Worm (Caenorhabditis elegans) whole organism, late embryonic: ENCODE measurements around the gene cdk-11.1.

Experiments used
- C38D4.7 ChIP-seq: fragments of 200-800 bp; sonication (Bioruptor generic); optimal IDR thresholded peaks from 2 replicates; lab custom pipeline; 2018; ENCODE audit warnings: mild to moderate bottlenecking, missing genetic modification characterization, moderate library complexity, missing compliant biosample characterization
- K09A11.1 ChIP-seq: sonication (generic microtip); optimal IDR thresholded peaks from 2 replicates; lab custom pipeline; 2017; ENCODE audit warnings: antibody characterized with exemption, mild to moderate bottlenecking, missing genetic modification characterization, missing compliant biosample characterization; ENCODE audit not compliant: insufficient read depth
- T23F11.4 ChIP-seq: fragments of 200-800 bp; sonication (Bioruptor generic); optimal IDR thresholded peaks from 2 replicates; lab custom pipeline; 2018; ENCODE audit warnings: mild to moderate bottlenecking, missing genetic modification characterization, missing compliant biosample characterization
- Y22D7AL.16 ChIP-seq: sonication (generic microtip); optimal IDR thresholded peaks from 2 replicates; lab custom pipeline; 2016; ENCODE audit warnings: missing genetic modification characterization, missing compliant biosample characterization
- ahr-1 ChIP-seq: sonication (generic microtip); optimal IDR thresholded peaks from 2 replicates; lab custom pipeline; 2016; ENCODE audit warnings: missing genetic modification characterization, missing compliant biosample characterization
- ceh-18 ChIP-seq: sonication (generic microtip); optimal IDR thresholded peaks from 2 replicates; lab custom pipeline; 2016; ENCODE audit warnings: missing genetic modification characterization, missing compliant biosample characterization
- ceh-19 ChIP-seq: fragments of 200-800 bp; sonication (Bioruptor generic); optimal IDR thresholded peaks from 2 replicates; lab custom pipeline; 2018; ENCODE audit warnings: mild to moderate bottlenecking, missing genetic modification characterization, missing compliant biosample characterization
- ceh-2 ChIP-seq: sonication (generic microtip); optimal IDR thresholded peaks from 2 replicates; lab custom pipeline; 2016; ENCODE audit warnings: missing genotype, missing genetic modification characterization, missing compliant biosample characterization
- ceh-22 ChIP-seq: sonication (generic microtip); optimal IDR thresholded peaks from 2 replicates; lab custom pipeline; 2017; ENCODE audit warnings: missing biosample characterization, missing genetic modification characterization
- ceh-48 ChIP-seq: sonication (generic microtip); optimal IDR thresholded peaks from 2 replicates; lab custom pipeline; 2016; ENCODE audit warnings: missing genetic modification characterization, inconsistent platforms, missing compliant biosample characterization
- ceh-6 ChIP-seq: fragments of 200-800 bp; sonication (Bioruptor generic); optimal IDR thresholded peaks from 2 replicates; lab custom pipeline; 2018; ENCODE audit warnings: mild to moderate bottlenecking, missing genetic modification characterization, missing compliant biosample characterization
- che-1 ChIP-seq: sonication (generic microtip); optimal IDR thresholded peaks from 2 replicates; lab custom pipeline; 2016; ENCODE audit warnings: mild to moderate bottlenecking, missing genetic modification characterization, missing compliant biosample characterization
- elt-2 ChIP-seq: sonication (generic microtip); optimal IDR thresholded peaks from 2 replicates; lab custom pipeline; 2016; ENCODE audit warnings: missing genetic modification reagents, missing genetic modification characterization, missing compliant biosample characterization
- elt-4 ChIP-seq: sonication (generic microtip); optimal IDR thresholded peaks from 2 replicates; lab custom pipeline; 2016; ENCODE audit warnings: missing genetic modification characterization, missing compliant biosample characterization
- ets-4 ChIP-seq: sonication (generic microtip); optimal IDR thresholded peaks from 2 replicates; lab custom pipeline; 2016; ENCODE audit warnings: missing genetic modification characterization, missing compliant biosample characterization
- eyg-1 ChIP-seq: sonication (generic microtip); optimal IDR thresholded peaks from 2 replicates; lab custom pipeline; 2016; ENCODE audit warnings: missing genotype, missing genetic modification characterization, missing compliant biosample characterization
- fax-1 ChIP-seq: sonication (generic microtip); optimal IDR thresholded peaks from 2 replicates; lab custom pipeline; 2016; ENCODE audit warnings: missing genotype, missing genetic modification characterization, missing compliant biosample characterization
- fkh-6 ChIP-seq: sonication (generic microtip); optimal IDR thresholded peaks from 2 replicates; lab custom pipeline; 2016; ENCODE audit warnings: missing genetic modification characterization, missing compliant biosample characterization
- hlh-30 ChIP-seq: sonication (generic microtip); optimal IDR thresholded peaks from 2 replicates; lab custom pipeline; 2017; ENCODE audit warnings: antibody characterized with exemption, missing genetic modification characterization, missing compliant biosample characterization; ENCODE audit not compliant: insufficient read depth
- hlh-8 ChIP-seq: sonication (generic microtip); optimal IDR thresholded peaks from 2 replicates; lab custom pipeline; 2016; ENCODE audit warnings: missing genotype, missing genetic modification characterization, missing compliant biosample characterization
- lim-6 ChIP-seq: sonication (generic microtip); optimal IDR thresholded peaks from 2 replicates; lab custom pipeline; 2016; ENCODE audit warnings: missing genetic modification characterization, missing compliant biosample characterization
- madf-2 ChIP-seq: sonication (generic microtip); optimal IDR thresholded peaks from 2 replicates; lab custom pipeline; 2017; ENCODE audit warnings: missing genetic modification characterization, missing compliant biosample characterization
- mec-3 ChIP-seq: sonication (generic microtip); optimal IDR thresholded peaks from 2 replicates; lab custom pipeline; 2016; ENCODE audit warnings: borderline replicate concordance, missing genetic modification characterization, missing compliant biosample characterization
- npax-4 ChIP-seq: sonication (generic microtip); optimal IDR thresholded peaks from 2 replicates; lab custom pipeline; 2016; ENCODE audit warnings: missing genetic modification characterization, missing compliant biosample characterization
- pag-3 ChIP-seq: sonication (generic microtip); optimal IDR thresholded peaks from 2 replicates; lab custom pipeline; 2016; ENCODE audit warnings: missing compliant biosample characterization, missing genetic modification characterization, borderline replicate concordance
- pax-1 ChIP-seq: fragments of 150-350 bp; optimal IDR thresholded peaks from 2 replicates; lab custom pipeline; 2014; ENCODE audit warnings: missing biosample characterization, missing genetic modification characterization
- pros-1 ChIP-seq: fragments of 150-350 bp; optimal IDR thresholded peaks from 2 replicates; lab custom pipeline; 2014; ENCODE audit warnings: missing biosample characterization, missing genetic modification reagents, missing genetic modification characterization
- ref-2 ChIP-seq: sonication (generic microtip); optimal IDR thresholded peaks from 2 replicates; lab custom pipeline; 2016; ENCODE audit warnings: missing genetic modification characterization, missing compliant biosample characterization
- rnt-1 ChIP-seq: sonication (generic microtip); optimal IDR thresholded peaks from 2 replicates; lab custom pipeline; 2016; ENCODE audit warnings: missing genetic modification characterization, missing compliant biosample characterization
- sox-4 ChIP-seq: sonication (generic microtip); optimal IDR thresholded peaks from 2 replicates; lab custom pipeline; 2017; ENCODE audit warnings: mild to moderate bottlenecking, missing genetic modification characterization, inconsistent platforms, missing compliant biosample characterization
- syd-9 ChIP-seq: sonication (generic microtip); optimal IDR thresholded peaks from 2 replicates; lab custom pipeline; 2016; ENCODE audit warnings: mild to moderate bottlenecking, missing genetic modification characterization, moderate library complexity, missing compliant biosample characterization
- tbx-2 ChIP-seq: sonication (generic microtip); optimal IDR thresholded peaks from 2 replicates; lab custom pipeline; 2016; ENCODE audit warnings: missing genetic modification characterization, missing compliant biosample characterization
- ttx-3 ChIP-seq: sonication (generic microtip); optimal IDR thresholded peaks from 2 replicates; lab custom pipeline; 2016; ENCODE audit warnings: missing genetic modification reagents, missing genetic modification characterization, missing compliant biosample characterization
- unc-3 ChIP-seq, 2 experiments: fragments of 200-800 bp in 1 of 2; sonication (Bioruptor generic) in 1 of 2; sonication (generic microtip) in 1 of 2; conservative IDR thresholded peaks in 1 of 2; optimal IDR thresholded peaks in 1 of 2; 2 replicates each; pipeline versions ENCODE4 v1.3.6 to Lab custom; 2016 to 2022; ENCODE audit warnings: missing compliant biosample characterization in 2 of 2, missing genetic modification characterization in 2 of 2, missing genetic modification reagents in 1 of 2
- ztf-16 ChIP-seq: sonication (generic microtip); optimal IDR thresholded peaks from 2 replicates; lab custom pipeline; 2017; ENCODE audit warnings: missing genetic modification characterization, missing compliant biosample characterization

cdk-11.1 gene

DNA sequence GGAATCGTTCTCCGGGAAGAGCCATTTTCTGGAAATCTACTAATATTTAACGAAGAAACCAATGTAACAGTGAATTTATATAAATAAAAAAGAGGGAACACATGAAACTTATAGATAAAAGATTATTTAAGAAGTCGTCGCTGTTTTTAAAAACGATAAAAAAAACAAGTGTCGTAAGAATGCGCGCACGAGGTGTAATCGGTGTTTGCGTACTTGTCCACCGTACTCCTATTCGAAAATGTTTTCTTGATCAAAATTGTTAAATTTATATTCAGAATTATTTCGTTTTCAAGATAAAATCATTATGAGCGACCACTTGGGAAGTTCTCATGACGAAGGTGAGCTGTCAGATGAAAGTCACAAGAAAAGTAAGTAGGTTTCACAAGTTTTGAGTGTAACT lies at the start of gene cdk-11.1, which contains the start of gene moa-2:
cdk-11.1 (plus strand) TSS at position 227 of the 400 bp plus-strand sequence.
moa-2 (minus strand) TSS at position 25 of the 400 bp plus-strand sequence.
- TF ChIP-seq ref-2 (tag; lab: Kevin White, UChicago) (no peak), ceh-19 (GFP tag; lab: Kevin White, UChicago) (no peak), pag-3 (tag; lab: Kevin White, UChicago) (no peak), fkh-6 (tag; lab: Kevin White, UChicago) (no peak), ets-4 (tag; lab: Kevin White, UChicago) (no peak)
- TF ChIP-seq, all 69 proteins: peak for 0

DNA sequence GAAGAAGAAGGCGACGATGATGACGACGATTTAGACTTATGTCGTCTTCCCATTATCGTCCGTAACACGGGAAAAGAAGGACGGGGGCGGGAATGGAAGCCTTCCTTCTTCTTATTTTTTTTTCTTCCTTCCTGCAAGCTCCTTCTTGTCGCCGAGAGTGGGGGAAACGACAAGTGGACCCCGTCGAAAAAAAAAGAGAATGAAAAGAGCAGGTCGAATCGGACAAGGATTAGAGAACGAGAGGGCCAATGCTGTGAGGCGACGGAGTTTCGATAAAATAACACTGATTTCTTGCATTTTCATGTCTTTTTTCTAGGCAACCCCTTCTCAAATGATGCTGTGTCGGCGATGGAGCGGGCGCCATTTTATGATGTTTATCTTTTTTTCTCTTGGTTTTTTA lies 47.9 kb upstream of the cdk-11.1 start, which contains the start of gene pde-4:
pde-4 (minus strand) TSS at position 76 of the 400 bp plus-strand sequence.
- TF ChIP-seq mec-3 (no peak), ceh-18 (tag; lab: Kevin White, UChicago) (peak; percentile 16)
- TF ChIP-seq, all 69 proteins: peak for 1

DNA sequence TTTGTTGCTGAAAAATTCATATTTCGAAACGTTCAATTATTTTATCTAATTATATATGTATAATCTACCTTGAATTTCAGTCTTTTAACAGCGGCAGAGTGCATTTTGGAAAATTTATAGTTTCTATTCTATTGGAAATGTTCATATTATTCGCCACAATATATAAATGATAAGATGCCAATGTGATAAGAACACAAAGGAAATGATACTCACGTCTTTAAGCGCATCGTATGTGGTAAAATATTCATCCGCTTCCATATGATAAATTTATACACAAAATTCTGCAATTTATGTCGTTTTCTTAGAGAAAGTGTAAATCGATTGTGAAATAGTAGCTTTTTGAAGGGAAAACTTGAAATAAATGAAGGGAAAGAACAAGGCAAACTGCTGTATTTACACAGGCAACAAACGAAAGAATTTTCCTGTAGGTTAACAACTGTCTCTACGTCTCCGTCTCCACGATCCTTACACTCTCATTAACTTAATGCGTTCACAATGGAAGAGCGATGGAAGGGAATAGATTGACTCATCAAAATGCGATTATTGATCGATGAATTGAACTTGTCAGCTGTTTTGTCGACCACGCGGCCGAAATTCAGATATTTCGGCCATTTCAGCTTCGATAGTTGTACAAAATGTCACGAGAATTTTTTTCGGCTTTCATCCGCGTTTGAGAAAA lies 36.9 kb upstream of the cdk-11.1 start, which contains the start of gene alfa-1:
alfa-1 (minus strand) TSS at position 515 of the 679 bp plus-strand sequence.
- peak; percentile 79 for TF ChIP-seq elt-2 (tag; lab: Kevin White, UChicago)
- no peak for TF ChIP-seq ahr-1

DNA sequence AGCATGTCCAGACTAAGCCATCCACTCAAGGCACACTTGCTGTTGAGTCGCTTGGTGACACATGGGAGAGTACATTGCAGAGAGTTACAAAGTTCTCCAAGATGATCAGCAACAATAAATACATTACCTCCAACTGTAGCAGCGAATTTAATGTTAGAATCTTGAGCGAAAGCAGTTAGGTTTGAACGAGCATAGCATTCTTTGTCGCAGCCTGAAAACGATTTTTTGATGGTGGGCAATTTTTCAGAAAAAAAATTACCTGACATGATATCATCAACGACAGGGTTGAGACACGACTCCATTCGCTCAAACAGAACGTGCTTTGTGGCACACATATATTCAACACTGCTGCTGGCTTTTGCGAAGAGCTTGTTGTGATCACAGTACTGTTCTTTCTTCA lies 36.0 kb upstream of the cdk-11.1 start:
- no peak for TF ChIP-seq T23F11.4
- TF ChIP-seq fkh-6 (tag; lab: Kevin White, UChicago): no peak
- TF ChIP-seq eyg-1 (tag; lab: Kevin White, UChicago): no peak
- TF ChIP-seq ceh-2 (tag; lab: Kevin White, UChicago): no peak
- no peak for TF ChIP-seq pros-1 (tag; lab: Kevin White, UChicago)
- TF ChIP-seq hlh-30: no peak
- no peak for TF ChIP-seq fax-1 (tag; lab: Kevin White, UChicago)
- no peak for TF ChIP-seq ceh-6 (GFP tag; lab: Kevin White, UChicago)
- TF ChIP-seq ztf-16 (tag; lab: Kevin White, UChicago): no peak
- TF ChIP-seq unc-3 (GFP tag; conservative IDR thresholded peaks at IDR 0.05; lab: Robert Waterston, UW): no peak
- TF ChIP-seq unc-3 (tag; optimal IDR thresholded peaks at IDR 0.05; lab: Kevin White, UChicago): no peak
- no peak for TF ChIP-seq lim-6 (tag; lab: Kevin White, UChicago)
- TF ChIP-seq K09A11.1 (tag; lab: Kevin White, UChicago): no peak
- TF ChIP-seq hlh-8 (tag; lab: Kevin White, UChicago): no peak
- no peak for TF ChIP-seq tbx-2 (tag; lab: Kevin White, UChicago)
- TF ChIP-seq elt-4: no peak
- TF ChIP-seq npax-4: no peak
- TF ChIP-seq rnt-1: no peak
- TF ChIP-seq C38D4.7: no peak

DNA sequence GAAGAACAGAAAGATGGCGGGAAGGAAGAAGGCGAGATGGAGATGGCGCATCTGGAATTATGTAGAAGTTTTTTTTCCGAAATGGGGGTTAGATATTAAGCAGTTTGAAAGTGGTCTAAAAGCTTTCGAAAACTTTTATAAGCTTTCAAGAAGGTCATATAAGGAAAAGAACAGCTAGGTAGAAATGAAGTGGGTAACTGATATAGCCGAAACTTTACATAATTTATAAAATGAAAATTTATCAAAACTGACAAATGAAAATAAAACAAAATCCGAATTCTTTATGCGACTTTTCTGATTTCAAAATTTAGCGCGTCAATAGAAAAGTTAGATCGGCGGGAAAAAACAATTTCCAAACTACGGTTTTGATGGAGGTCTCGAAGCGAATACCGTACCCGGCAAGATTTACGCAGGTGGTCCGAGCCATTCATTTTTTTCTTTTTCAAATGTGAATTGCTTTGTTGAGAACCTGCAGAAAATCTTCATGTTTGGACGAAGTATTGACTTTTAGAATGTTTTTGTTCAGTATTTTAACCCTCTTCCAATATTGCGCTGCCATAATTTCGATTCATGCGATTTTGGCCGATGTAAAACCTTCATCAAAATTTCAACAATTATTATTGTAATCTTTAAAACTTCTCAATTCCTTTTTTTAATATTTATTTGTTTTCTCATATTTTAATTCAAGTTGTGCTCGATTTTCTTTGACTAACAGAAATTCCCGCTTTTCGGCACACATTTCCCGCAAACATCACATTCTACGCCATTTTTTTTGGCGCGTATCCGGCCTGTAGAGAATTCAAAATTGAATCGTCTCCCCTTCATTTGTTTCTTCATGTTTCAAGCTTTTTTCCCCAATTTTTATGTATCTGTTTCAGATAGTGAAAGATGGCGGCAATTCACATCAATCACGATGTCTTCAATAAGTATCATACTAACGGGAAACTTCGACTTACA lies 35.1 kb upstream of the cdk-11.1 start, which contains the start of the genes F18A1.7 and rpa-1:
F18A1.7 (minus strand) TSS at position 51 of the 957 bp plus-strand sequence.
rpa-1 (plus strand) TSS at position 879 of the 957 bp plus-strand sequence.
- TF ChIP-seq che-1 (no peak), ztf-16 (tag; lab: Kevin White, UChicago) (no peak), ceh-22 (tag; lab: Kevin White, UChicago) (no peak), madf-2 (no peak), pax-1 (tag; lab: Kevin White, UChicago) (no peak), sox-4 (no peak), Y22D7AL.16 (no peak), syd-9 (tag; lab: Kevin White, UChicago) (no peak), ceh-48 (tag; lab: Kevin White, UChicago) (no peak), ttx-3 (tag; lab: Kevin White, UChicago) (no peak), hlh-30 (no peak)
- TF ChIP-seq, all 69 proteins: peak for 0
